Worm (Caenorhabditis elegans): ENCODE data around the gene zag-1.
A peak's percentile ranks its signal among the peaks of the same experiment; 100 is the strongest.

The zag-1 gene

ce11 chrIV:3855543-3855942 lies at the start of gene zag-1:
Gene zag-1, plus strand, starts transcription at chrIV:3855843.
- TF ChIP-seq aptf-2 (GFP tag; conservative IDR thresholded peaks at IDR 0.05) (no peak), F55B11.4 (tag; optimal IDR thresholded peaks at IDR 0.05; ENCODE audit: borderline replicate concordance, insufficient read depth) (no peak), pha-4 (tag; optimal IDR thresholded peaks at IDR 0.05) (no peak), sea-2 (GFP tag; IDR thresholded peaks at IDR 0.05) (no peak), ceh-27 (GFP tag; optimal IDR thresholded peaks at IDR 0.05) (no peak), B0035.1 (tag; optimal IDR thresholded peaks at IDR 0.05) (no peak), ztf-26 (tag; optimal IDR thresholded peaks at IDR 0.05) (no peak), lag-1 (GFP tag; IDR thresholded peaks at IDR 0.05) (no peak), nfya-2 (GFP tag; IDR thresholded peaks at IDR 0.05) (no peak), F57A8.1 (GFP tag; optimal IDR thresholded peaks at IDR 0.05) (no peak), xnd-1 (tag; optimal IDR thresholded peaks at IDR 0.05) (no peak), cebp-1 (GFP tag; IDR thresholded peaks at IDR 0.05) (no peak), cebp-1 (tag; optimal IDR thresholded peaks at IDR 0.05) (no peak), lin-40 (tag; optimal IDR thresholded peaks at IDR 0.05) (no peak), madf-10 (tag; optimal IDR thresholded peaks at IDR 0.05) (no peak), F39B2.1 (GFP tag; IDR thresholded peaks at IDR 0.05) (no peak)

- TF ChIP-seq unc-130 (GFP tag; optimal IDR thresholded peaks at IDR 0.05): no peak
- no peak for TF ChIP-seq F49E8.2 (tag; optimal IDR thresholded peaks at IDR 0.05; ENCODE audit: insufficient read depth)
These were observed 48.6 kb upstream of the zag-1 start, which contains the start of gene M02B7.7 for ce11 chrIV:3807092-3807491. Gene M02B7.7, minus strand, starts transcription at chrIV:3807192.

- TF ChIP-seq zfh-2 (GFP tag; conservative IDR thresholded peaks at IDR 0.05) (0 out of 2 replicates have a peak, but pooled peaks have one; percentile 37), snpc-4 (GFP tag; optimal IDR thresholded peaks at IDR 0.05) (no peak), snpc-4 (tag; optimal IDR thresholded peaks at IDR 0.05) (no peak), dox-1 (GFP tag; IDR thresholded peaks at IDR 0.05) (peak; percentile 33; the same call in 1 of the 2 replicates), ceh-79 (tag; optimal IDR thresholded peaks at IDR 0.05) (no peak), cebp-1 (GFP tag; IDR thresholded peaks at IDR 0.05) (no peak), cebp-1 (tag; optimal IDR thresholded peaks at IDR 0.05) (peak; percentile 14), ztf-25 (GFP tag; IDR thresholded peaks at IDR 0.05) (no peak), attf-6 (GFP tag; IDR thresholded peaks at IDR 0.05) (no peak), F57C9.4 (tag; optimal IDR thresholded peaks at IDR 0.05) (no peak)
These were observed 48.1 kb upstream of the zag-1 start for ce11 chrIV:3807545-3807944.

DNA sequence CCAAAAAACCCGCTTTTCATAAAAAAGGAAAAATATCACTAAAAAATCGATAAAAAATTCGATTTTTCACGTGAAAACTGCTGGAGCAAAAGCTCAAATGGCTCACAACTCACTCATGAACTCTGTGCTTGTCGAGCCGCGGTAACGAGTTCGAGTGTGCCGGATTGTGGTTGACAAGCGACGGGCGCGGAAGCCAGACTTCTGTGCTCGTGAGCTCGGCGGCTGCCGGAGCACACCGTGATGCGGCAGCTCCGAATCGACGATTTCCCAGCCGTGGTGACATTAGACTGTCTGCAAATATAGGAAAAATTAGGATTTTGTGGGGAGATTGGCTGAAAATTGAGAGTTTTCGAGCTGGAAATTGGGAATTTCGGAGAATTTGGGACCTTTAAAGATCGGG lies 42.8 kb upstream of the zag-1 start:
- no peak for TF ChIP-seq snpc-3.4 (tag; optimal IDR thresholded peaks at IDR 0.05)
- no peak for TF ChIP-seq egl-18 (GFP tag; IDR thresholded peaks at IDR 0.05)
- TF ChIP-seq Y79H2A.3 (GFP tag; conservative IDR thresholded peaks at IDR 0.05): no peak
- TF ChIP-seq efl-1 (GFP tag; optimal IDR thresholded peaks at IDR 0.05): no peak
- peak; percentile 44; the same call in 1 of the 2 replicates for TF ChIP-seq egrh-3 (GFP tag; IDR thresholded peaks at IDR 0.05)
- no peak for TF ChIP-seq ccch-3 (GFP tag; optimal IDR thresholded peaks at IDR 0.05)
- TF ChIP-seq mes-4 (tag; optimal IDR thresholded peaks at IDR 0.05): no peak
- TF ChIP-seq dpff-1 (tag; optimal IDR thresholded peaks at IDR 0.05): no peak
- TF ChIP-seq gei-17 (GFP tag; optimal IDR thresholded peaks at IDR 0.05): no peak
- TF ChIP-seq ztf-22 (GFP tag; optimal IDR thresholded peaks at IDR 0.05): no peak
- no peak for TF ChIP-seq K12H6.12 (tag; optimal IDR thresholded peaks at IDR 0.05)
- no peak for TF ChIP-seq madf-8 (GFP tag; conservative IDR thresholded peaks at IDR 0.05)
- peak; percentile 77 for TF ChIP-seq zfh-2 (GFP tag; conservative IDR thresholded peaks at IDR 0.05)
- no peak for TF ChIP-seq dpl-1 (GFP tag; optimal IDR thresholded peaks at IDR 0.05)

Data from whole organism, young adult.